Worm (Caenorhabditis elegans) whole organism, L4 larva: ENCODE data around the gene ift-74.

Source experiments
- F37D6.2 ChIP-seq: sonication (generic microtip); optimal IDR thresholded peaks from 2 replicates; lab custom pipeline; 2016; ENCODE audit warnings: mild to moderate bottlenecking, missing genetic modification characterization, missing compliant biosample characterization
- F44E2.7 ChIP-seq: fragments of 200-800 bp; sonication (Bioruptor generic); IDR thresholded peaks from 2 replicates; pipeline ENCODE4 v2.1.2; 2022; ENCODE audit warnings: missing genetic modification characterization, missing compliant biosample characterization
- aha-1 ChIP-seq: fragments of 150-350 bp; peaks from one replicate; lab custom pipeline; 2014; ENCODE audit warnings: missing biosample characterization, missing genetic modification characterization
- arid-1 ChIP-seq: fragments of 200-800 bp; sonication (Bioruptor generic); conservative IDR thresholded peaks from 2 replicates; pipeline ENCODE4 v1.3.6; 2022; ENCODE audit warnings: missing genetic modification reagents, missing genetic modification characterization, missing compliant biosample characterization
- ceh-28 ChIP-seq: fragments of 150-350 bp; optimal IDR thresholded peaks from 2 replicates; lab custom pipeline; 2014; ENCODE audit warnings: missing biosample characterization, missing genetic modification reagents, missing genetic modification characterization
- ceh-32 ChIP-seq: sonication (generic microtip); optimal IDR thresholded peaks from 2 replicates; lab custom pipeline; 2016; ENCODE audit warnings: mild to moderate bottlenecking, missing genetic modification characterization, missing compliant biosample characterization; ENCODE audit not compliant: poor library complexity
- ceh-44 ChIP-seq: fragments of 200-800 bp; sonication (Bioruptor generic); IDR thresholded peaks from 2 replicates; pipeline ENCODE4 v1.3.6; 2022; ENCODE audit warnings: missing genetic modification reagents, missing genetic modification characterization, missing compliant biosample characterization
- ctbp-1 ChIP-seq: fragments of 200-800 bp; sonication (Bioruptor generic); IDR thresholded peaks from 2 replicates; pipeline ENCODE4 v1.3.6; 2022; ENCODE audit warnings: missing genetic modification reagents, missing genetic modification characterization, missing compliant biosample characterization
- daf-12 ChIP-seq: fragments of 150-350 bp; optimal IDR thresholded peaks from 2 replicates; lab custom pipeline; 2014; ENCODE audit warnings: missing biosample characterization, missing genetic modification reagents, missing genetic modification characterization
- daf-16 ChIP-seq, 3 experiments: sonication (generic microtip); optimal IDR thresholded peaks; 2 replicates each; lab custom pipeline; 2016 to 2017; ENCODE audit warnings: missing genetic modification characterization in 3 of 3, missing genetic modification reagents in 3 of 3, mild to moderate bottlenecking in 2 of 3, missing compliant biosample characterization in 2 of 3, missing biosample characterization in 1 of 3, moderate library complexity in 1 of 3
- dmd-6 ChIP-seq: fragments of 200-800 bp; sonication (Bioruptor generic); IDR thresholded peaks from 2 replicates; pipeline ENCODE4 v1.3.6; 2022; ENCODE audit warnings: missing genetic modification reagents, missing genetic modification characterization, missing compliant biosample characterization
- dmd-8 ChIP-seq: fragments of 200-800 bp; sonication (Bioruptor generic); IDR thresholded peaks from 2 replicates; pipeline ENCODE4 v1.3.6; 2022; ENCODE audit warnings: missing genetic modification characterization, missing compliant biosample characterization
- dpl-1 ChIP-seq: fragments of 150-350 bp; optimal IDR thresholded peaks from 2 replicates; lab custom pipeline; 2014; ENCODE audit warnings: missing biosample characterization, missing genetic modification reagents, missing genetic modification characterization
- egl-27 ChIP-seq: sonication (generic microtip); optimal IDR thresholded peaks from 3 replicates; lab custom pipeline; 2017; ENCODE audit warnings: missing biosample characterization, missing genetic modification reagents, missing genetic modification characterization
- egl-43 ChIP-seq: fragments of 200-800 bp; sonication (Bioruptor generic); IDR thresholded peaks from 2 replicates; pipeline ENCODE4 v1.3.6; 2022; ENCODE audit warnings: missing genetic modification reagents, missing genetic modification characterization, missing compliant biosample characterization
- fkh-10 ChIP-seq: fragments of 150-350 bp; optimal IDR thresholded peaks from 2 replicates; lab custom pipeline; 2014; ENCODE audit warnings: missing biosample characterization, missing genetic modification reagents, missing genetic modification characterization
- hmg-1.1 ChIP-seq: fragments of 200-800 bp; sonication (Bioruptor generic); IDR thresholded peaks from 2 replicates; pipeline ENCODE4 v1.3.6; 2022; ENCODE audit warnings: missing genetic modification reagents, missing genetic modification characterization, missing compliant biosample characterization
- mxl-3 ChIP-seq: fragments of 200-800 bp; sonication (Bioruptor generic); optimal IDR thresholded peaks from 2 replicates; lab custom pipeline; 2018; ENCODE audit warnings: mild to moderate bottlenecking, missing genetic modification characterization, missing compliant biosample characterization
- nhr-25 ChIP-seq: sonication (generic microtip); optimal IDR thresholded peaks from 2 replicates; lab custom pipeline; 2017; ENCODE audit warnings: missing genetic modification characterization, mild to moderate bottlenecking, missing compliant biosample characterization, antibody characterized with exemption, moderate library complexity, borderline replicate concordance; ENCODE audit not compliant: insufficient read depth
- nhr-48 ChIP-seq: sonication (generic microtip); optimal IDR thresholded peaks from 2 replicates; lab custom pipeline; 2016; ENCODE audit warnings: mild to moderate bottlenecking, missing genetic modification characterization, missing compliant biosample characterization
- nhr-6 ChIP-seq: fragments of 150-350 bp; optimal IDR thresholded peaks from 2 replicates; lab custom pipeline; 2014; ENCODE audit warnings: missing biosample characterization, missing genetic modification characterization
- pha-4 ChIP-seq, 2 experiments: fragments of 150-350 bp in 1 of 2; fragments of 200-800 bp in 1 of 2; sonication (Bioruptor generic) in 1 of 2; IDR thresholded peaks in 1 of 2; optimal IDR thresholded peaks in 1 of 2; 2 replicates each; pipeline versions ENCODE4 v1.3.6 to Lab custom; 2014 to 2022; ENCODE audit warnings: missing genetic modification characterization in 2 of 2, missing genetic modification reagents in 2 of 2, missing biosample characterization in 1 of 2, missing compliant biosample characterization in 1 of 2
- pqm-1 ChIP-seq: sonication (generic microtip); optimal IDR thresholded peaks from 2 replicates; lab custom pipeline; 2017; ENCODE audit warnings: missing biosample characterization, missing genetic modification characterization
- skn-1 ChIP-seq: fragments of 150-350 bp; optimal IDR thresholded peaks from 2 replicates; lab custom pipeline; 2014; ENCODE audit warnings: missing biosample characterization, missing genetic modification characterization
- unc-62 ChIP-seq, 3 experiments: fragments of 150-350 bp in 1 of 3; sonication (generic microtip); optimal IDR thresholded peaks in 2 of 3; peaks in 1 of 3; 1 replicate in 1 of 3; 2 replicates in 2 of 3; lab custom pipeline; 2014 to 2017; ENCODE audit warnings: missing biosample characterization in 3 of 3, missing genetic modification characterization in 3 of 3, missing genetic modification reagents in 3 of 3, missing genotype in 1 of 3

ift-74 gene

DNA sequence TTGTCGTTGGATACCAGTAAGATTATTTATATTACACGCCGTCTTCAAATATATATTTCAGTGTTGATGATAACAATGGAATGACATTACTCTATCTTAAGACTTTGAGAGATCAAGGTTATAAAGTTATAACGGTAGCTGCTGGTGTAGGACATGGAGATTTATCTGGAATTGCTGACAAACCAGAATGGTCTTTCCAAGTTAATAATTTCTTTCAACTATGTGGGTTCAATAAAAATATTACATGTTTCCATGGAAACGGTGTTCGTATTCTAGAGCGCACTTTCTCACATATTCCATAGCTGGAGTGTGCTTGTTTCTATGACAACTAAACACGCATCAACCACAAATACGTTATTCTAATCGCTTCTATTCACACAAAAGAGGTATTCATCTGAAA is at the start of gene ift-74:
Gene ift-74 (plus strand): TSS at position 301 of the 400 bp plus-strand sequence.
- TF ChIP-seq nhr-25 (tag; lab: Kevin White, UChicago) (no peak), ceh-44 (GFP tag; lab: Robert Waterston, UW) (no peak), ceh-28 (tag; lab: Kevin White, UChicago) (no peak), dpl-1 (GFP tag; lab: Kevin White, UChicago) (no peak)

DNA sequence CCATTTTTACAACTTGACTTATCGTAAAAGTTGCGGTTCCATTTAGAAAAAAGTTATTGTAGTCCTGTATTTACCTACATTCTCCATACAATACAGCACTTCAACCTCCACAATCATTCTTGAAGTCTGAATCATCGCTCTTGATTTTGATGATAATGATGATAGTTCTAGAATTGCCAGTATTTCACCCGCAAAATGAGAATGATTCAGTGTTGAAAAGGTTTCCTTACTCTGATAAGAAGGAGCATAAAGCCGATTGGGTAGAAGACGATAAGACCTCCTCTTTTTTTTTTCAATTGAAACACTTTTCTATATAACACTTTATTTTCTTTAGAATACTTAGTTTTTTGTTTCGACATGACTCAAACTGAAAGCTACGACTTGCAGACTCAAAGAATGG is 49.0 kb upstream of the ift-74 start, which contains the start of gene T19D12.4:
Gene T19D12.4 (plus strand): TSS at position 295 of the 400 bp plus-strand sequence.
- TF ChIP-seq pqm-1 (tag; lab: Kevin White, UChicago) = peak; percentile 60
- TF ChIP-seq dpl-1 (GFP tag; lab: Kevin White, UChicago) = no peak
- no peak for TF ChIP-seq dmd-8 (GFP tag; lab: Robert Waterston, UW)
- TF ChIP-seq dmd-6 (GFP tag; lab: Robert Waterston, UW) = 0 out of 2 replicates have a peak, but pooled peaks have one; percentile 10
- TF ChIP-seq nhr-6 (tag; lab: Kevin White, UChicago) = peak; percentile 27
- TF ChIP-seq arid-1 (GFP tag; lab: Robert Waterston, UW) = no peak
- TF ChIP-seq, all 104 proteins: peak for 3

DNA sequence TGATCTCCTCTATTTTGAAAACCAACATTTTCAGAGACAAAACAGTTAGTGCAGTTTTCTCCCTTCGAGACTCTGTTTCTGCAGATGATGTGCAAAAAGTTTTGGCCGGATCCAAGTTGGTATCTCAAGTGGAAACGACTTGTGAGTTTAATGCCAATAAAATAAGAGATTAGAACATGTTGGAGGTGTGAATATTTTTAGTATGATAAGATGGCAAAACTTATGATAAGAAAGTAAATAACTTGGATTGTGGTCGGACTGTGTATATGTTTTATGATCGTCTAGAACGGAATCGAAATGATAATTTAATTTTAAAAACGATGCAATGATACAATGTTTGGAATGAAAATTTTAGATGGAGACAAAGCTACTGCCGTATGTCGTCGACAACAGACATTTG is 47.8 kb upstream of the ift-74 start:
- TF ChIP-seq nhr-48 (tag; lab: Kevin White, UChicago) (no peak), pqm-1 (tag; lab: Kevin White, UChicago) (peak; percentile 32), aha-1 (tag; lab: Kevin White, UChicago) (no peak)
- TF ChIP-seq, all 104 proteins: peak for 1

DNA sequence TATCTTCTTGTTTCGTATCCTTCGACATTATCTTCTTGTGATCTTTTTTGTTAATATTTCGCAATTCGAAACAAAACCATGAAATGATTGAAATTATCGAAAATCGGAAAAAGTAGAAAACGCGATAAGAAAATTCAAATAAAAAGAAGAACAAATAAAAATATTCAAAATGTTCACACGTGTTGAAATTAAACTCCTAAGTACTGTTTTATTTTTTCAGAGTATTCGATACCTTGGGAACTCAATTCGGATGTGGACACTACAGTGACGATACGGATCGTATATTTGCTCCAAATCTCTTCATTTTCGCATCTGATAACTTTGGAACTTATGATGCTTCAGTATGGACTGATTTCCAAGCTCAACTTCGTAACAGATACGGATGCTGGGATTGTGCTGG is 43.7 kb upstream of the ift-74 start, which contains the start of gene T19D12.5:
Gene T19D12.5 (minus strand): TSS at position 101 of the 400 bp plus-strand sequence.
- TF ChIP-seq aha-1 (tag; lab: Kevin White, UChicago) (peak; percentile 78), F44E2.7 (GFP tag; lab: Robert Waterston, UW) (no peak), fkh-10 (GFP tag; lab: Kevin White, UChicago) (no peak), egl-43 (GFP tag; lab: Robert Waterston, UW) (no peak), skn-1 (no peak), unc-62 (GFP tag; optimal IDR thresholded peaks at IDR 0.05 in 1 of 2; lab: Kevin White, UChicago) (peak in 1 of 2 experiments; percentile 25), unc-62 (tag; optimal IDR thresholded peaks at IDR 0.05; lab: Kevin White, UChicago) (no peak), ctbp-1 (GFP tag; lab: Robert Waterston, UW) (no peak), mxl-3 (GFP tag; lab: Kevin White, UChicago) (no peak), egl-27 (tag; lab: Kevin White, UChicago) (no peak), F37D6.2 (tag; lab: Kevin White, UChicago) (no peak), daf-12 (tag; lab: Kevin White, UChicago) (no peak), ceh-32 (tag; lab: Kevin White, UChicago) (no peak), hmg-1.1 (GFP tag; lab: Robert Waterston, UW) (no peak)

DNA sequence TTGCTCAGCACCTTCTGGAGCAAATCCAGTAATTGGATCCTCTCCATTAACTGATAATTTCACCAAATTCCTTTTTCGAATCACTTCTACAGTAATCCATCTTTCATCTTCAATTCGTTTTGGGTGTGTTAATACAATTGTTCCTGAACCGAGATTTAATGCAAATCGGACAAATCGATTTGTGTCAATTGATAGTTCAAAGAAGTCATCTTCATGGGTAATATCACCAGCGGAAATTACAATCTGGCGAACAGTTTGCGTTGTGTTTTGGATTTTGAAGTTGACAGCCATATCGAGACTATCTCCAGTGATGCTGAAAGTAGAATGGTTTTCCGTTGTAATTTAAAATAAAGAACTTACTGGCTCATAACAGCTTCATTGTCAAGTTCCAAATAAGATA is 42.0 kb upstream of the ift-74 start:
- TF ChIP-seq unc-62 (GFP tag; optimal IDR thresholded peaks at IDR 0.05 in 1 of 2; lab: Kevin White, UChicago) (peak in 1 of 2 experiments; percentile 95), unc-62 (tag; optimal IDR thresholded peaks at IDR 0.05; lab: Kevin White, UChicago) (no peak), pha-4 (GFP tag; IDR thresholded peaks at IDR 0.05; lab: Robert Waterston, UW) (no peak), pha-4 (tag; optimal IDR thresholded peaks at IDR 0.05; lab: Kevin White, UChicago) (no peak)
- TF ChIP-seq, all 104 proteins: peak for 1

DNA sequence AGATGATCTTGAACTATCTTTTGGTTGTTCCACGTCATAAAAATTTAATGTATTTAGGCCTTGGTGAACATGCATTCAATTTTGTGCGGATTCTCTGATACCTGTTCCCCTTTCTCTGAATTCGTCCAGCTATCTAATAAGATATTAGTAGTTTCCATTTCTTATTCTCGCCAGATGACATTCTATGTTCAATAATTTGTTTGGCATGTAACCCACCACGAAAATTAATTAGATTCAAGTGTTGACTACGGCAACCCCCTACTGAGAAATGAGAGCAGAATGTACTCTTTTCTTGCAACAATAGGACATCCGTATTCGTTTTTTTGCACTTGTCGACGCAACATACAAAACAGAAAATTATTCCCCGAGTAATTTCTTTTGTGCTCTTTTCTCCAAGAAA is 37.6 kb upstream of the ift-74 start:
- TF ChIP-seq daf-16 (GFP tag; optimal IDR thresholded peaks at IDR 0.05; lab: Kevin White, UChicago) = no peak
- TF ChIP-seq daf-16 (tag; optimal IDR thresholded peaks at IDR 0.05; lab: Kevin White, UChicago) = no peak
- no peak for TF ChIP-seq nhr-48 (tag; lab: Kevin White, UChicago)
